Fruit fly (Drosophila melanogaster): ENCODE data around the gene IPIP.
A peak's percentile ranks its signal among the peaks of the same experiment; 100 is the strongest.

The IPIP gene

dm6 chr2L:6036710-6037109 is 11.1 kb upstream of the IPIP start, which contains the start of gene mtm:
mtm (minus strand) TSS chr2L:6037015.
- no peak for TF ChIP-seq noc (tag; optimal IDR thresholded peaks at IDR 0.05)

dm6 chr2L:6037830-6038229 is 10.0 kb upstream of the IPIP start, which contains the start of the genes CG9117 and CG31643:
CG9117 (minus strand) TSS chr2L:6037902.
CG31643 (plus strand) TSS chr2L:6038117.
- TF ChIP-seq noc (tag; optimal IDR thresholded peaks at IDR 0.05), result peak; percentile 76

- TF ChIP-seq noc (tag; optimal IDR thresholded peaks at IDR 0.05), result no peak
Measured at dm6 chr2L:6045484-6045883, 2.3 kb upstream of the IPIP start.

dm6 chr2L:6045972-6046718 is 1.7 kb upstream of the IPIP start, which contains the start of gene Pfas:
Pfas (minus strand) TSS chr2L:6046050.
- TF ChIP-seq noc (tag; optimal IDR thresholded peaks at IDR 0.05), result peak; percentile 80

dm6 chr2L:6046865-6047264 is 937 bp upstream of the IPIP start:
- no peak for TF ChIP-seq noc (tag; optimal IDR thresholded peaks at IDR 0.05)

dm6 chr2L:6048542-6048941 is 740 bp downstream of the IPIP start, which contains the start of the genes CG34179 and slmo:
CG34179 (minus strand) TSS chr2L:6048706.
slmo (minus strand) TSS chr2L:6048706.
- no peak for TF ChIP-seq noc (tag; optimal IDR thresholded peaks at IDR 0.05)

dm6 chr2L:6050575-6050974 is 2.8 kb downstream of the IPIP start, which contains the start of gene CG9135:
CG9135 (plus strand) TSS chr2L:6050800.
- TF ChIP-seq noc (tag; optimal IDR thresholded peaks at IDR 0.05), result no peak

dm6 chr2L:6051212-6051621 is 3.4 kb downstream of the IPIP start:
- peak; percentile 95 for TF ChIP-seq noc (tag; optimal IDR thresholded peaks at IDR 0.05)

dm6 chr2L:6053874-6054469 is 6.2 kb downstream of the IPIP start, which contains the start of gene CG13995:
CG13995 (plus strand) TSS chr2L:6054302.
- no peak for TF ChIP-seq noc (tag; optimal IDR thresholded peaks at IDR 0.05)

- TF ChIP-seq noc (tag; optimal IDR thresholded peaks at IDR 0.05), result no peak
Measured at dm6 chr2L:6060210-6060609, 12.4 kb downstream of the IPIP start, which contains the start of gene CG34180. CG34180 (plus strand) TSS chr2L:6060510.

dm6 chr2L:6062382-6063082 is 14.7 kb downstream of the IPIP start, which contains the start of the genes ND-51 and CG13994:
ND-51 (minus strand) TSS chr2L:6062757.
CG13994 (plus strand) TSS chr2L:6062989.
- no peak for TF ChIP-seq noc (tag; optimal IDR thresholded peaks at IDR 0.05)

dm6 chr2L:6065823-6066222 is 18.0 kb downstream of the IPIP start, which contains the start of the genes Fbw5 and CG9147:
Fbw5 (minus strand) TSS chr2L:6065953.
CG9147 (plus strand) TSS chr2L:6065997.
- peak; percentile 99 for TF ChIP-seq noc (tag; optimal IDR thresholded peaks at IDR 0.05)

- TF ChIP-seq noc (tag; optimal IDR thresholded peaks at IDR 0.05), result no peak
Measured at dm6 chr2L:6068544-6069251, 20.9 kb downstream of the IPIP start, which contains the start of the genes CG9150 and Pfdn1. CG9150 (minus strand) TSS chr2L:6068594. Pfdn1 (plus strand) TSS chr2L:6069079.

dm6 chr2L:6070656-6071231 is 22.9 kb downstream of the IPIP start, which contains the start of the genes CG9154 and Kr-h2:
CG9154 (minus strand) TSS chr2L:6070686.
Kr-h2 (plus strand) TSS chr2L:6070990.
- TF ChIP-seq noc (tag; optimal IDR thresholded peaks at IDR 0.05), result no peak

- TF ChIP-seq noc (tag; optimal IDR thresholded peaks at IDR 0.05), result no peak
Measured at dm6 chr2L:6072124-6072523, 24.3 kb downstream of the IPIP start.
